Fruit fly (Drosophila melanogaster) Kc167 (cell line): ENCODE results near the gene scro.

ENCODE experiments used
- Myc ChIP-seq: fragments of >200 bp; optimal IDR thresholded peaks from 2 replicates; lab custom pipeline; 2017; ENCODE audit warnings: missing external identifiers
- h ChIP-seq: fragments of >200 bp; optimal IDR thresholded peaks from 3 replicates; lab custom pipeline; 2018; ENCODE audit warnings: missing external identifiers
- psq ChIP-seq: fragments of >200 bp; optimal IDR thresholded peaks from 2 replicates; lab custom pipeline; 2017; ENCODE audit warnings: missing external identifiers

DNA sequence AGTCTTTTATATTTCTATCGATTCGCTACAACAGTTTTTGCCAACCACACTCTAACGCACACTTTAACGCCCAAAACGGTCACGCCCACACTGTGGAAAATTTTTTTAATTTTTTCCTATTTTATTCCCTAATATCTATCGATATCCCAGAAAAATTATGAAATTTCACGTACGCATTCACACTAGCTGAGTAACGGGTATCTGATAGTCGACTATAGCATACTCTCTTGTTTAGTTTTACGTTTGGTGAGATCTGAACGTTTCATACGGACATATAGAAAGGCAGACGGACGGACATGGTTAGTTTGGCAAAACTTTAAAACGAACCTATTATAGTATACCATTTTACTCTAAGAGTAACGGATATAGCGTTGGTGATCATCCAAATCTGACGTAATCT, 1.8 kb upstream of the scro start:
- TF ChIP-seq Myc (lab: Kevin White, UChicago) (no peak), psq (no peak), h (lab: Kevin White, UChicago) (no peak)
